Worm (Caenorhabditis elegans) whole organism, young adult: ENCODE measurements around the gene str-28.
A peak's percentile ranks its signal among the peaks of the same experiment; 100 is the strongest.

Source experiments
- B0035.1 ChIP-seq: sonication (generic microtip); optimal IDR thresholded peaks from 2 replicates; lab custom pipeline; 2016; ENCODE audit warnings: missing genetic modification characterization, mild to moderate bottlenecking, missing compliant biosample characterization, missing genotype, missing genetic modification reagents
- C06A6.2 ChIP-seq: fragments of 200-800 bp; sonication (Bioruptor generic); conservative IDR thresholded peaks from 2 replicates; pipeline ENCODE4 v1.3.6; 2022; ENCODE audit warnings: missing genetic modification characterization, missing compliant biosample characterization
- C17E4.6 ChIP-seq: fragments of 200-800 bp; sonication (Bioruptor generic); IDR thresholded peaks from 2 replicates; pipeline ENCODE4 v1.3.6; 2022; ENCODE audit warnings: missing genetic modification reagents, missing genetic modification characterization, missing compliant biosample characterization
- D2030.7 ChIP-seq: fragments of 200-800 bp; sonication (Bioruptor generic); IDR thresholded peaks from 2 replicates; pipeline ENCODE4 v1.3.6; 2022; ENCODE audit warnings: missing genetic modification reagents, missing genetic modification characterization, missing compliant biosample characterization
- F22D6.2 ChIP-seq: sonication (generic microtip); optimal IDR thresholded peaks from 2 replicates; lab custom pipeline; 2016; ENCODE audit warnings: mild to moderate bottlenecking, missing genetic modification characterization, missing compliant biosample characterization
- F37B4.10 ChIP-seq: fragments of 200-800 bp; sonication (Bioruptor generic); IDR thresholded peaks from 2 replicates; pipeline ENCODE4 v1.3.6; 2022; ENCODE audit warnings: missing genetic modification characterization, missing compliant biosample characterization
- F52B5.7 ChIP-seq: sonication (generic microtip); optimal IDR thresholded peaks from 2 replicates; lab custom pipeline; 2016; ENCODE audit warnings: mild to moderate bottlenecking, missing genetic modification characterization, missing compliant biosample characterization
- F55B11.4 ChIP-seq: sonication (generic microtip); optimal IDR thresholded peaks from 2 replicates; lab custom pipeline; 2016; ENCODE audit warnings: missing compliant biosample characterization, missing genetic modification characterization, borderline replicate concordance; ENCODE audit not compliant: insufficient read depth
- F57A8.1 ChIP-seq: fragments of 200-800 bp; sonication (Bioruptor generic); optimal IDR thresholded peaks from 2 replicates; lab custom pipeline; 2018; ENCODE audit warnings: mild to moderate bottlenecking, missing genetic modification characterization, moderate library complexity, missing compliant biosample characterization
- K11D2.4 ChIP-seq: fragments of 200-800 bp; sonication (Bioruptor generic); IDR thresholded peaks from 2 replicates; pipeline ENCODE4 v1.3.6; 2022; ENCODE audit warnings: missing genetic modification reagents, missing genetic modification characterization, missing compliant biosample characterization
- T07F8.4 ChIP-seq: sonication (generic microtip); optimal IDR thresholded peaks from 2 replicates; lab custom pipeline; 2016; ENCODE audit warnings: mild to moderate bottlenecking, missing genetic modification characterization, moderate library complexity, missing compliant biosample characterization
- T26A5.8 ChIP-seq: sonication (generic microtip); optimal IDR thresholded peaks from 2 replicates; lab custom pipeline; 2016; ENCODE audit warnings: missing genetic modification characterization, missing compliant biosample characterization
- ama-1 ChIP-seq, 3 experiments: fragments of 150-350 bp in 1 of 3; sonication (generic microtip) in 2 of 3; optimal IDR thresholded peaks; 2 replicates each; lab custom pipeline; 2014 to 2018; ENCODE audit warnings: missing biosample characterization in 2 of 3, missing genetic modification characterization in 2 of 3, missing genetic modification reagents in 2 of 3
- atf-7 ChIP-seq: sonication (generic microtip); optimal IDR thresholded peaks from 2 replicates; lab custom pipeline; 2017; ENCODE audit warnings: mild to moderate bottlenecking, missing genetic modification characterization, missing compliant biosample characterization
- attf-6 ChIP-seq: fragments of 200-800 bp; sonication (Bioruptor generic); IDR thresholded peaks from 2 replicates; pipeline ENCODE4 v1.3.6; 2022; ENCODE audit warnings: missing genetic modification reagents, missing genetic modification characterization, missing compliant biosample characterization
- bed-1 ChIP-seq: fragments of 200-800 bp; sonication (Bioruptor generic); IDR thresholded peaks from 2 replicates; pipeline ENCODE4 v1.3.6; 2022; ENCODE audit warnings: missing genetic modification reagents, missing genetic modification characterization, missing compliant biosample characterization
- cebp-2 ChIP-seq: fragments of 200-800 bp; sonication (Bioruptor generic); IDR thresholded peaks from 2 replicates; pipeline ENCODE4 v1.3.6; 2022; ENCODE audit warnings: missing genetic modification characterization, missing compliant biosample characterization
- ceh-91 ChIP-seq: fragments of 200-800 bp; sonication (Bioruptor generic); IDR thresholded peaks from 2 replicates; pipeline ENCODE4 v1.3.6; 2022; ENCODE audit warnings: missing genetic modification reagents, missing genetic modification characterization, missing compliant biosample characterization
- chd-7 ChIP-seq: sonication (generic microtip); optimal IDR thresholded peaks from 2 replicates; lab custom pipeline; 2016; ENCODE audit warnings: mild to moderate bottlenecking, missing genetic modification characterization, moderate library complexity, missing compliant biosample characterization
- dpff-1 ChIP-seq: sonication (generic microtip); optimal IDR thresholded peaks from 2 replicates; lab custom pipeline; 2017; ENCODE audit warnings: mild to moderate bottlenecking, missing genetic modification characterization, missing compliant biosample characterization
- dpl-1 ChIP-seq: fragments of 150-350 bp; optimal IDR thresholded peaks from 2 replicates; lab custom pipeline; 2014; ENCODE audit warnings: missing biosample characterization, missing genetic modification reagents, missing genetic modification characterization
- egl-18 ChIP-seq: fragments of 200-800 bp; sonication (Bioruptor generic); IDR thresholded peaks from 2 replicates; pipeline ENCODE4 v1.3.6; 2022; ENCODE audit warnings: missing genetic modification reagents, missing genetic modification characterization, missing compliant biosample characterization
- egrh-3 ChIP-seq: fragments of 200-800 bp; sonication (Bioruptor generic); IDR thresholded peaks from 2 replicates; pipeline ENCODE4 v1.3.6; 2022; ENCODE audit warnings: missing genetic modification reagents, missing genetic modification characterization, missing compliant biosample characterization
- ets-4 ChIP-seq: fragments of 200-800 bp; sonication (Bioruptor generic); optimal IDR thresholded peaks from 2 replicates; lab custom pipeline; 2018; ENCODE audit warnings: mild to moderate bottlenecking, missing genetic modification characterization, missing compliant biosample characterization
- gei-17 ChIP-seq: fragments of 200-800 bp; sonication (Bioruptor generic); optimal IDR thresholded peaks from 2 replicates; lab custom pipeline; 2018; ENCODE audit warnings: mild to moderate bottlenecking, missing genetic modification characterization, missing compliant biosample characterization
- hrde-1 ChIP-seq: sonication (generic microtip); optimal IDR thresholded peaks from 2 replicates; lab custom pipeline; 2016; ENCODE audit warnings: missing genetic modification characterization, mild to moderate bottlenecking, missing compliant biosample characterization, moderate library complexity, missing genotype, missing genetic modification reagents, borderline replicate concordance
- lag-1 ChIP-seq: fragments of 200-800 bp; sonication (Bioruptor generic); IDR thresholded peaks from 2 replicates; pipeline ENCODE4 v1.3.6; 2022; ENCODE audit warnings: missing genetic modification reagents, missing genetic modification characterization, missing compliant biosample characterization
- let-607 ChIP-seq, 2 experiments: fragments of 200-800 bp in 1 of 2; sonication (Bioruptor generic) in 1 of 2; sonication (generic microtip) in 1 of 2; optimal IDR thresholded peaks; 2 replicates each; lab custom pipeline; 2016 to 2018; ENCODE audit warnings: mild to moderate bottlenecking in 2 of 2, missing compliant biosample characterization in 2 of 2, missing genetic modification characterization in 2 of 2, moderate library complexity in 2 of 2, missing genotype in 1 of 2
- lin-26 ChIP-seq: fragments of 200-800 bp; sonication (Bioruptor generic); IDR thresholded peaks from 2 replicates; pipeline ENCODE4 v1.3.6; 2022; ENCODE audit warnings: missing genetic modification reagents, missing genetic modification characterization, missing compliant biosample characterization
- lin-35 ChIP-seq, 3 experiments: fragments of 150-350 bp in 2 of 3; sonication (generic microtip) in 1 of 3; optimal IDR thresholded peaks; 2 replicates each; lab custom pipeline; 2014 to 2018; ENCODE audit warnings: missing biosample characterization in 3 of 3, missing genetic modification characterization in 3 of 3, missing genetic modification reagents in 3 of 3
- lin-40 ChIP-seq: sonication (generic microtip); optimal IDR thresholded peaks from 2 replicates; lab custom pipeline; 2016; ENCODE audit warnings: missing genetic modification characterization, mild to moderate bottlenecking, missing compliant biosample characterization, missing genotype, missing genetic modification reagents
- madf-8 ChIP-seq: fragments of 200-800 bp; sonication (Bioruptor generic); conservative IDR thresholded peaks from 2 replicates; pipeline ENCODE4 v1.3.6; 2022; ENCODE audit warnings: missing genetic modification reagents, missing genetic modification characterization, missing compliant biosample characterization
- mcd-1 ChIP-seq: fragments of 200-800 bp; sonication (Bioruptor generic); IDR thresholded peaks from 2 replicates; pipeline ENCODE4 v1.3.6; 2022; ENCODE audit warnings: missing genetic modification reagents, missing genetic modification characterization, missing compliant biosample characterization
- mel-28 ChIP-seq: sonication (generic microtip); optimal IDR thresholded peaks from 2 replicates; lab custom pipeline; 2016; ENCODE audit warnings: borderline replicate concordance, mild to moderate bottlenecking, missing genetic modification characterization, missing compliant biosample characterization
- nhr-120 ChIP-seq: fragments of 200-800 bp; sonication (Bioruptor generic); IDR thresholded peaks from 2 replicates; pipeline ENCODE4 v1.3.6; 2022; ENCODE audit warnings: missing genetic modification characterization, missing compliant biosample characterization
- nhr-179 ChIP-seq: sonication (generic microtip); optimal IDR thresholded peaks from 2 replicates; lab custom pipeline; 2016; ENCODE audit warnings: mild to moderate bottlenecking, missing genetic modification characterization, missing compliant biosample characterization
- nhr-27 ChIP-seq: fragments of 200-800 bp; sonication (Bioruptor generic); optimal IDR thresholded peaks from 2 replicates; lab custom pipeline; 2018; ENCODE audit warnings: mild to moderate bottlenecking, missing genetic modification characterization, moderate library complexity, missing compliant biosample characterization
- nhr-80 ChIP-seq: sonication (generic microtip); optimal IDR thresholded peaks from 2 replicates; lab custom pipeline; 2016; ENCODE audit warnings: missing genetic modification characterization, missing compliant biosample characterization
- nhr-90 ChIP-seq: sonication (generic microtip); optimal IDR thresholded peaks from 2 replicates; lab custom pipeline; 2016; ENCODE audit warnings: missing genotype, mild to moderate bottlenecking, missing genetic modification characterization, missing compliant biosample characterization
- rec-8 ChIP-seq, 2 experiments: sonication (generic microtip); optimal IDR thresholded peaks; 2 replicates each; lab custom pipeline; 2016; ENCODE audit warnings: mild to moderate bottlenecking in 2 of 2, missing genetic modification characterization in 2 of 2, missing genetic modification reagents in 2 of 2, missing genotype in 2 of 2, missing biosample characterization in 1 of 2, missing compliant biosample characterization in 1 of 2, moderate library complexity in 1 of 2
- repo-1 ChIP-seq: sonication (generic microtip); optimal IDR thresholded peaks from 2 replicates; lab custom pipeline; 2017; ENCODE audit warnings: mild to moderate bottlenecking, missing genetic modification characterization, missing compliant biosample characterization
- rpc-1 ChIP-seq, 2 experiments: fragments of 150-350 bp in 1 of 2; sonication (generic microtip) in 1 of 2; optimal IDR thresholded peaks; 2 replicates each; lab custom pipeline; 2014 to 2018; ENCODE audit warnings: missing biosample characterization in 1 of 2, missing genetic modification characterization in 1 of 2, missing genetic modification reagents in 1 of 2, missing genotype in 1 of 2
- somi-1 ChIP-seq: fragments of 200-800 bp; sonication (Bioruptor generic); optimal IDR thresholded peaks from 2 replicates; lab custom pipeline; 2018; ENCODE audit warnings: mild to moderate bottlenecking, missing genetic modification characterization, missing compliant biosample characterization
- sptf-2 ChIP-seq: fragments of 200-800 bp; sonication (Bioruptor generic); optimal IDR thresholded peaks from 2 replicates; lab custom pipeline; 2018; ENCODE audit warnings: mild to moderate bottlenecking, missing genetic modification characterization, missing compliant biosample characterization
- tbp1 ChIP-seq: fragments of 200-800 bp; sonication (Bioruptor generic); optimal IDR thresholded peaks from 2 replicates; lab custom pipeline; 2018; ENCODE audit warnings: mild to moderate bottlenecking, missing genetic modification characterization, missing compliant biosample characterization
- zfh-2 ChIP-seq: fragments of 200-800 bp; sonication (Bioruptor generic); conservative IDR thresholded peaks from 2 replicates; pipeline ENCODE4 v1.3.6; 2022; ENCODE audit warnings: missing genetic modification reagents, missing genetic modification characterization, missing compliant biosample characterization
- ztf-28 ChIP-seq: fragments of 200-800 bp; sonication (Bioruptor generic); IDR thresholded peaks from 2 replicates; pipeline ENCODE4 v1.3.6; 2022; ENCODE audit warnings: missing genetic modification reagents, missing genetic modification characterization, missing compliant biosample characterization

str-28 gene

DNA sequence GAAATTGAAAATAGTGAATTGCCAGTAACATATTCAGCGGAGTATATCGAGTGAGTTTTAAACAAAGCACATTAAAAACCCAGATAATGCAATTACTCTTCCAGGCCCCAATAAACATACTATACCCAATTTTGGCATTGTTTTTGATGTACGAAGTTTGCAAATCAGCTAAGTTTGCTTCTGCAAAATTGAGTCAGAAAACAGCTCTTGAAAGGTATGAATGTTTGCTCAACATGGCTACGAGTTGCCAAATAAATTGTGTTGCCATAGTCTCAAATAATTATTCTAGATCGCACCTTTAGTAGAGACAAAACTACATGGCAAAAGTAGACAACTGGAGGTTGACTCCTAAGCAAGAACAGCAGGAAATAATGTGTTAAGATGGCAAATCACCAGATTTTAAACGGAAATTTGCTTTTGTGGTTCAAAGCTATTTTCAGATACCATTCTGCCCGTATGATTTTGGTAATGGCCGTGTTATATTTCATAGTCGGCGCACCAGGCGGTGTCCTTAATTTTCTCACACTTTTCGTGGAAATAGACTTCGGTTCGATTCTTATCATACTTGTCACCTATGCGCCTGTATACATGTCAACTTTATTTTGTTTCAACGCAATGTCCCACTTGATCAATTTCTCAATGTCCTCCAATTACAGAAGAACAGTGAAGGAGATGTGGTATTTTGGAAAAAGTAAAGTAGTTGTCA, 40.1 kb downstream of the str-28 start (continued):
- TF ChIP-seq ztf-28 (GFP tag; lab: Robert Waterston, UW) (no peak), F22D6.2 (no peak), K11D2.4 (GFP tag; lab: Robert Waterston, UW) (no peak; the same call in 1 of the 2 replicates), let-607 (tag; optimal IDR thresholded peaks at IDR 0.05; lab: Kevin White, UChicago) (peak in 1 of 2 experiments; percentile 42), atf-7 (peak; percentile 39), D2030.7 (GFP tag; lab: Robert Waterston, UW) (no peak), nhr-80 (peak; percentile 58), rpc-1 (optimal IDR thresholded peaks at IDR 0.05; lab: Kevin White, UChicago) (no peak), rpc-1 (tag; optimal IDR thresholded peaks at IDR 0.05; lab: Kevin White, UChicago) (no peak), bed-1 (GFP tag; lab: Robert Waterston, UW) (no peak), dpff-1 (no peak), F55B11.4 (tag; lab: Kevin White, UChicago) (no peak), mel-28 (tag; lab: Kevin White, UChicago) (no peak), mcd-1 (no peak), F37B4.10 (GFP tag; lab: Robert Waterston, UW) (no peak), nhr-90 (tag; lab: Kevin White, UChicago) (peak; percentile 66), cebp-2 (GFP tag; lab: Robert Waterston, UW) (no peak), egl-18 (GFP tag; lab: Robert Waterston, UW) (no peak), C06A6.2 (GFP tag; lab: Robert Waterston, UW) (peak; percentile 59), egrh-3 (GFP tag; lab: Robert Waterston, UW) (no peak), hrde-1 (tag; lab: Kevin White, UChicago) (no peak), F57A8.1 (GFP tag; lab: Kevin White, UChicago) (no peak), lin-26 (GFP tag; lab: Robert Waterston, UW) (no peak; the same call in 1 of the 2 replicates), ets-4 (GFP tag; lab: Kevin White, UChicago) (peak; percentile 63), nhr-179 (no peak), B0035.1 (tag; lab: Kevin White, UChicago) (peak; percentile 21), chd-7 (tag; lab: Kevin White, UChicago) (peak; percentile 82), C17E4.6 (GFP tag; lab: Robert Waterston, UW) (no peak), gei-17 (no peak), madf-8 (no peak), T26A5.8 (tag; lab: Kevin White, UChicago) (no peak), dpl-1 (no peak), nhr-120 (GFP tag; lab: Robert Waterston, UW) (no peak), ceh-91 (GFP tag; lab: Robert Waterston, UW) (no peak), somi-1 (GFP tag; lab: Kevin White, UChicago) (no peak), repo-1 (peak; percentile 78), lin-40 (tag; lab: Kevin White, UChicago) (no peak), lin-35 (GFP tag; optimal IDR thresholded peaks at IDR 0.05; lab: Kevin White, UChicago) (peak in 1 of 3 experiments; percentile 29), lag-1 (no peak), tbp1 (GFP tag; lab: Kevin White, UChicago) (peak; percentile 38), attf-6 (GFP tag; lab: Robert Waterston, UW) (no peak), ama-1 (optimal IDR thresholded peaks at IDR 0.05; lab: Kevin White, UChicago) (peak; percentile 88), ama-1 (GFP tag; optimal IDR thresholded peaks at IDR 0.05; lab: Kevin White, UChicago) (no peak), sptf-2 (GFP tag; lab: Kevin White, UChicago) (no peak), T07F8.4 (no peak), rec-8 (tag; optimal IDR thresholded peaks at IDR 0.05; lab: Kevin White, UChicago) (no peak), F52B5.7 (peak; percentile 96), zfh-2 (GFP tag; lab: Robert Waterston, UW) (no peak), nhr-27 (peak; percentile 33)
